Fruit fly (Drosophila melanogaster): ENCODE measurements around the gene rdx.
A peak's percentile ranks its signal among the peaks of the same experiment; 100 is the strongest.

Gene rdx

DNA sequence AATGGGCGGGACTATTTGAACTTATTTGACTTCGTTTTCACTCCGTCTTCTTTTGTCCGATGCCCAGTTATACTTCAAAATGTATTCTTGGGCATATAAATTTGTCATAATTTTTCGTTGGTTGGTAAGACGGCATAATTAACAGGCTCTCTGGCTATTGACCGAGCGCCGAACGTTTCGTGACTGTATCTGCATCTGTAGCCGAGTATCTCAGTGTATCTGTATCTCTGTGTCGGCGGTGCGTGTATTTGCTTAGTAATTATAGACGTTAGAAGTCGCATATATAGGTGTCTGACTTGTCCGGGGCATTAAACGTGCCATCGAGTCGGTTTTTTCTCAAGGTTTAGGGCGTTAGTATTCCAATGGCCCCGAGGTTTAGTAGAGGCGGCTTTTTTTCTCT lies 26.7 kb downstream of the rdx start (continued):
- no peak for TF ChIP-seq CG8924 (tag; optimal IDR thresholded peaks at IDR 0.05)
- TF ChIP-seq CG42726 (GFP tag; IDR thresholded peaks at IDR 0.05; ENCODE audit: partially characterized antibody): no peak
- peak; percentile 4 for TF ChIP-seq sug (tag; optimal IDR thresholded peaks at IDR 0.05)
- no peak for TF ChIP-seq tin (GFP tag; optimal IDR thresholded peaks at IDR 0.05)
- no peak for TF ChIP-seq CG14965 (GFP tag; optimal IDR thresholded peaks at IDR 0.05; ENCODE audit: borderline replicate concordance)
- peak; percentile 37 for TF ChIP-seq sens (GFP tag)
- TF ChIP-seq CoRest (tag; optimal IDR thresholded peaks at IDR 0.05): no peak
- peak; percentile 56 for TF ChIP-seq CG12769 (tag; optimal IDR thresholded peaks at IDR 0.05)
- no peak for TF ChIP-seq CG1529 (GFP tag; optimal IDR thresholded peaks at IDR 0.05)
- TF ChIP-seq fd64A (GFP tag; optimal IDR thresholded peaks at IDR 0.05): no peak
- TF ChIP-seq Deaf1 (tag; optimal IDR thresholded peaks at IDR 0.05): peak; percentile 47
- no peak for TF ChIP-seq CkIIα-i1 (GFP tag; IDR thresholded peaks at IDR 0.05)
- no peak for TF ChIP-seq CG34376 (GFP tag; optimal IDR thresholded peaks at IDR 0.05)
- no peak for TF ChIP-seq Lpt (GFP tag; optimal IDR thresholded peaks at IDR 0.05)
- TF ChIP-seq dmrt99B (tag; optimal IDR thresholded peaks at IDR 0.05): peak; percentile 16
- no peak for TF ChIP-seq insv (GFP tag; optimal IDR thresholded peaks at IDR 0.05)
- peak; percentile 15 for TF ChIP-seq mirr (GFP tag; optimal IDR thresholded peaks at IDR 0.05)
- no peak for TF ChIP-seq Ets97D (GFP tag; optimal IDR thresholded peaks at IDR 0.05)
- TF ChIP-seq dm (GFP tag; optimal IDR thresholded peaks at IDR 0.05): no peak
- no peak for TF ChIP-seq dan (GFP tag; IDR thresholded peaks at IDR 0.05)
- TF ChIP-seq al (GFP tag; IDR thresholded peaks at IDR 0.05): no peak
- no peak for TF ChIP-seq Fer3 (tag; optimal IDR thresholded peaks at IDR 0.05)
- no peak for TF ChIP-seq hb (GFP tag; IDR thresholded peaks at IDR 0.05; ENCODE audit: partially characterized antibody)
- TF ChIP-seq pzg (GFP tag; optimal IDR thresholded peaks at IDR 0.05): no peak
- no peak for TF ChIP-seq wdn (GFP tag; IDR thresholded peaks at IDR 0.05)
- TF ChIP-seq lbe (GFP tag; optimal IDR thresholded peaks at IDR 0.05): no peak
- TF ChIP-seq dmrt11E (tag; optimal IDR thresholded peaks at IDR 0.05): no peak
- no peak for TF ChIP-seq Ada2b (GFP tag; IDR thresholded peaks at IDR 0.05)
- TF ChIP-seq CG8388 (GFP tag; optimal IDR thresholded peaks at IDR 0.05): no peak
- no peak for TF ChIP-seq YL-1 (GFP tag; optimal IDR thresholded peaks at IDR 0.05)
- TF ChIP-seq NFAT (GFP tag; IDR thresholded peaks at IDR 0.05): no peak
- no peak for TF ChIP-seq CG3407 (GFP tag; optimal IDR thresholded peaks at IDR 0.05)
- TF ChIP-seq CG2199 (GFP tag; IDR thresholded peaks at IDR 0.05): no peak
- no peak for TF ChIP-seq E2f1 (GFP tag; IDR thresholded peaks at IDR 0.05)
- TF ChIP-seq amos (GFP tag; IDR thresholded peaks at IDR 0.05; ENCODE audit: partially characterized antibody): no peak
- TF ChIP-seq run (tag; optimal IDR thresholded peaks at IDR 0.05): no peak
- no peak for TF ChIP-seq NC2β (GFP tag; optimal IDR thresholded peaks at IDR 0.05)
- no peak for TF ChIP-seq CG9437 (GFP tag; optimal IDR thresholded peaks at IDR 0.05)
- no peak for TF ChIP-seq pnt (GFP tag; optimal IDR thresholded peaks at IDR 0.05)
- TF ChIP-seq tx (GFP tag; optimal IDR thresholded peaks at IDR 0.05): no peak
- TF ChIP-seq CG13287 (GFP tag; IDR thresholded peaks at IDR 0.05; ENCODE audit: partially characterized antibody): 0 out of 2 replicates have a peak, but pooled peaks have one; percentile 19
- TF ChIP-seq CG30403 (GFP tag; optimal IDR thresholded peaks at IDR 0.05): no peak
- TF ChIP-seq CG11504 (tag; optimal IDR thresholded peaks at IDR 0.05): no peak
- no peak for TF ChIP-seq CG34422 (GFP tag; IDR thresholded peaks at IDR 0.05)
- TF ChIP-seq bbx (GFP tag; IDR thresholded peaks at IDR 0.05; ENCODE audit: partially characterized antibody): no peak
- TF ChIP-seq slp2 (GFP tag; optimal IDR thresholded peaks at IDR 0.05): no peak
- TF ChIP-seq Myb (GFP tag; optimal IDR thresholded peaks at IDR 0.05): no peak
- no peak for TF ChIP-seq CG1603 (tag; optimal IDR thresholded peaks at IDR 0.05)
- TF ChIP-seq Atf6 (GFP tag; IDR thresholded peaks at IDR 0.05): no peak
- no peak for TF ChIP-seq gsb-n (tag; optimal IDR thresholded peaks at IDR 0.05)
- TF ChIP-seq CG3995 (GFP tag; optimal IDR thresholded peaks at IDR 0.05): no peak
- no peak for TF ChIP-seq onecut (GFP tag; IDR thresholded peaks at IDR 0.05)

All from whole organism, embryonic.